Worm (Caenorhabditis elegans) whole organism, early embryonic: Measurements from ENCODE around the gene F14D2.11.

Experiments used
- B0310.2 ChIP-seq: sonication (generic microtip); optimal IDR thresholded peaks from 2 replicates; lab custom pipeline; 2016; ENCODE audit warnings: mild to moderate bottlenecking, missing genetic modification characterization, missing compliant biosample characterization
- F13C5.2 ChIP-seq: sonication (generic microtip); optimal IDR thresholded peaks from 2 replicates; lab custom pipeline; 2017; ENCODE audit warnings: mild to moderate bottlenecking, missing genetic modification characterization, inconsistent platforms, missing compliant biosample characterization
- aly-1 ChIP-seq: sonication (generic microtip); optimal IDR thresholded peaks from 2 replicates; lab custom pipeline; 2016; ENCODE audit warnings: missing genetic modification characterization, missing compliant biosample characterization
- ama-1 ChIP-seq: fragments of 150-350 bp; optimal IDR thresholded peaks from 2 replicates; lab custom pipeline; 2014
- ceh-13 ChIP-seq: fragments of 200-800 bp; sonication (Bioruptor generic); optimal IDR thresholded peaks from 2 replicates; lab custom pipeline; 2018; ENCODE audit warnings: mild to moderate bottlenecking, missing genetic modification characterization, missing compliant biosample characterization
- ceh-36 ChIP-seq: sonication (generic microtip); optimal IDR thresholded peaks from 2 replicates; lab custom pipeline; 2016; ENCODE audit warnings: missing genetic modification characterization, inconsistent platforms, missing compliant biosample characterization
- ets-7 ChIP-seq: sonication (generic microtip); optimal IDR thresholded peaks from 2 replicates; lab custom pipeline; 2016; ENCODE audit warnings: missing genotype, missing genetic modification characterization, missing compliant biosample characterization
- flt-1 ChIP-seq: fragments of 200-800 bp; sonication (Bioruptor generic); IDR thresholded peaks from 2 replicates; pipeline ENCODE4 v1.3.6; 2022; ENCODE audit warnings: missing genetic modification characterization, missing compliant biosample characterization
- hmbx-1 ChIP-seq: sonication (generic microtip); optimal IDR thresholded peaks from 2 replicates; lab custom pipeline; 2016; ENCODE audit warnings: mild to moderate bottlenecking, missing genetic modification characterization, missing compliant biosample characterization
- hnd-1 ChIP-seq: sonication (generic microtip); optimal IDR thresholded peaks from 2 replicates; lab custom pipeline; 2016; ENCODE audit warnings: missing genetic modification characterization, missing compliant biosample characterization
- scrt-1 ChIP-seq: fragments of 200-800 bp; sonication (Bioruptor generic); IDR thresholded peaks from 2 replicates; pipeline ENCODE4 v1.3.6; 2022; ENCODE audit warnings: missing genetic modification characterization, missing compliant biosample characterization
- sea-1 ChIP-seq: fragments of 200-800 bp; sonication (Bioruptor generic); conservative IDR thresholded peaks from 2 replicates; pipeline ENCODE4 v1.3.6; 2022; ENCODE audit warnings: missing genetic modification characterization, missing compliant biosample characterization
- tbx-37 ChIP-seq: fragments of 200-800 bp; sonication (Bioruptor generic); conservative IDR thresholded peaks from 2 replicates; pipeline ENCODE4 v1.3.6; 2022; ENCODE audit warnings: missing genetic modification reagents, missing genetic modification characterization, missing compliant biosample characterization

DNA sequence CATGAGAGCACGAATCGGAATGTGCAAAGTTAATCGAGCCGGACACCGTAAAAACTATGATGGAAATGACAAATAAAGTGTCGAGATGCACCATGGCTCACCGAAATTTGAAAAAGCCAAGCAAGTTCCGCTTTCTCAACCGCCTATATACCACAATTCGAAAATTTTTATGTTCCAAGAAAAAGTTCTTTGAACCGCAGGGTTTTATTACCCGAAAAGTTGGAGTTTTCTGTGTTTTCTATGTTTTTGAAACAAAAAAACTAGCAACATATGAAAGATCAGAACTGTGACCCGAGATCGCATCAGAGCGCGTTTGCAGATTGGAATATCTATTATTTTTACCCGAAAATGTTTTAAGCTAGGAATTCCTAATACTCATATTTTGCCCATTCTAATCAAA lies 14.8 kb downstream of the F14D2.11 start, which contains the start of gene Y46D2A.3:
- TF ChIP-seq hmbx-1 (tag; lab: Kevin White, UChicago): no peak
- no peak for TF ChIP-seq scrt-1
- no peak for TF ChIP-seq sea-1
- TF ChIP-seq ceh-13 (GFP tag; lab: Kevin White, UChicago): no peak
- TF ChIP-seq ama-1 (lab: Kevin White, UChicago): no peak
- TF ChIP-seq B0310.2 (tag; lab: Kevin White, UChicago): no peak
- TF ChIP-seq hnd-1: no peak
- no peak for TF ChIP-seq aly-1 (tag; lab: Kevin White, UChicago)
- TF ChIP-seq flt-1 (GFP tag; lab: Robert Waterston, UW): no peak
- TF ChIP-seq F13C5.2 (tag; lab: Kevin White, UChicago): no peak
- TF ChIP-seq ets-7 (tag; lab: Kevin White, UChicago): no peak
- TF ChIP-seq tbx-37 (GFP tag; lab: Robert Waterston, UW): no peak
- no peak for TF ChIP-seq ceh-36 (tag; lab: Kevin White, UChicago)
